Fruit fly (Drosophila melanogaster): ENCODE data around the gene CG32277.
A peak's percentile ranks its signal among the peaks of the same experiment; 100 is the strongest.

The CG32277 gene

DNA sequence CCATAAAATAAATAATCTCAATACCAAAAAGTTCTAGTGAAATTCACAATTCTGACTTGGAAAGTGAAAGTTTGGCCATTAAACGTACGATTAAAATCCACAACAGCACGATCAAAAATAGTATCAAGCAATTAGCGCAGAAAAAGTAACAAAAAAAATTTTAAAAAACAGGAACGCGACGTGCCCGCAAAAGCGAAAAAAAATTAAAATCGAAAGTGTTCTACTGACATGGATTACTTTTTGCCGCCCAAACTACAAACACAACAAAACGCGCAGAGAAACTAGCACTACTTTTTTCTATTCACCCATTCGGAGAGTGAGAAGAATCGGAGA, 44.4 kb upstream of the CG32277 start:
- no peak for TF ChIP-seq CG13204 (GFP tag; optimal IDR thresholded peaks at IDR 0.05)
- no peak for TF ChIP-seq CG15710 (tag; optimal IDR thresholded peaks at IDR 0.05)
- no peak for TF ChIP-seq Pif1A (GFP tag; optimal IDR thresholded peaks at IDR 0.05)
- TF ChIP-seq gl (tag; optimal IDR thresholded peaks at IDR 0.05) = no peak
- no peak for TF ChIP-seq Snoo (tag; optimal IDR thresholded peaks at IDR 0.05)
- no peak for TF ChIP-seq CG8301 (tag; optimal IDR thresholded peaks at IDR 0.05)
- TF ChIP-seq CG32121 (GFP tag; IDR thresholded peaks at IDR 0.05) = no peak
- no peak for TF ChIP-seq CG17806 (tag; optimal IDR thresholded peaks at IDR 0.05)
- no peak for TF ChIP-seq Pif1B (GFP tag; optimal IDR thresholded peaks at IDR 0.05)
- no peak for TF ChIP-seq rn (GFP tag; IDR thresholded peaks at IDR 0.05)
- TF ChIP-seq EcR (GFP tag; optimal IDR thresholded peaks at IDR 0.05) = no peak
- no peak for TF ChIP-seq CG8159 (tag; optimal IDR thresholded peaks at IDR 0.05)

DNA sequence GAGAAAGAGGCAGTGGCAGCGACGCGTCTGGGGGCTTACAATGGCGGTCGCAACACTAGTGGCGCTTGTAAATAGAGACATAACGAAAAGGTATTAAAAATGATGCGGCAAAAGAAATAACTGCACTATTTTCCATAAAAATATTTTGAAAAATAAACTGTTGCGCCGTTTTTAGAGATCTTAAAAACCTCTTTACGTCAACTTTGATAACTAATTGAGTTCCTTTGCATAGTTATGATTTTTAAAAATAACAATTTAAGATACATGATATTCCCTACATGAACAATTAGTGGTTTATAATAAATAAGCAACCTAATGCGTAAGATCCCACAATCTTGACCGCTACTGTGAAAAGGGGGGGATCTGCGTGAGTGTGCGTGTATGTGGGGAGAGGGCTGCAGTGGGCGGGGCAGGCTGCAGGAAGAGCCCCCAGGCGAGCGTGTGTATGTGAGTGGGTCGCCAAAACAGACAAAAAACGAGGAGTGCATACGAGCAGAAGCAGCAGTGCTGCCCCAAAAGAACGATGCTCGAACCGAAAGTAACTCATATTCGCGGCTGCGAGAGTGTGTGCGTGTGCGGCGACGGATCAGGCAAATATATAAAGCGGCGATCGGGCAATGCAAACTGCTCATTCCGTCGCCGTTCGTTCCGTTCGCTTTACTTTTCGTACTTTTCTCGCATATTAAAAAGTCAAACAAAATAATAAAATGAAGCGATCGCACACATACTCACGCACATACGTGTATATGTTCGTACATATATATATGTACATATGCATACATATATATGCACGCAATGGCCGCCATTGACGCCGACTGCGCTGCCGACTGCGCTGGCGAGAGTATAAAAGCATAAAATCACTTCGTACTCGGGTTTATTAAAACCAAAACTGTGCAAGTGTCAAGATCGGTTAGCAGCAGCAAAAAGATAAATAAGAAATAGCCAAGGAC, 43.7 kb upstream of the CG32277 start:
- TF ChIP-seq CG32121 (GFP tag; IDR thresholded peaks at IDR 0.05) (peak; percentile 83), fd96Ca (GFP tag; IDR thresholded peaks at IDR 0.05) (peak; percentile 82; the same call in 2 of the 3 replicates), CG34367 (tag; optimal IDR thresholded peaks at IDR 0.05) (peak; percentile 96), CG4496 (GFP tag; IDR thresholded peaks at IDR 0.05) (peak; percentile 67), Snoo (tag; optimal IDR thresholded peaks at IDR 0.05) (peak; percentile 47), Ets98B (GFP tag; IDR thresholded peaks at IDR 0.05) (peak; percentile 69), EcR (GFP tag; optimal IDR thresholded peaks at IDR 0.05) (peak; percentile 90), D1 (tag; optimal IDR thresholded peaks at IDR 0.05) (peak; percentile 97), CG12605 (GFP tag; IDR thresholded peaks at IDR 0.05) (peak; percentile 72), CG8159 (tag; optimal IDR thresholded peaks at IDR 0.05) (peak; percentile 99), CG15710 (tag; optimal IDR thresholded peaks at IDR 0.05) (peak; percentile 98), CG14655 (GFP tag; optimal IDR thresholded peaks at IDR 0.05) (peak; percentile 93), CG13204 (GFP tag; optimal IDR thresholded peaks at IDR 0.05) (peak; percentile 94), CG17806 (tag; optimal IDR thresholded peaks at IDR 0.05) (peak; percentile 95), rn (GFP tag; IDR thresholded peaks at IDR 0.05) (peak; percentile 66; the same call in 1 of the 2 replicates), Pif1A (GFP tag; optimal IDR thresholded peaks at IDR 0.05) (peak; percentile 96), Pif1B (GFP tag; optimal IDR thresholded peaks at IDR 0.05) (peak; percentile 94), CG10348 (GFP tag; IDR thresholded peaks at IDR 0.05) (no peak; the same call in 1 of the 2 replicates), CG8301 (tag; optimal IDR thresholded peaks at IDR 0.05) (peak; percentile 91), CG9948 (tag; optimal IDR thresholded peaks at IDR 0.05) (peak; percentile 98), gl (tag; optimal IDR thresholded peaks at IDR 0.05) (peak; percentile 84)

DNA sequence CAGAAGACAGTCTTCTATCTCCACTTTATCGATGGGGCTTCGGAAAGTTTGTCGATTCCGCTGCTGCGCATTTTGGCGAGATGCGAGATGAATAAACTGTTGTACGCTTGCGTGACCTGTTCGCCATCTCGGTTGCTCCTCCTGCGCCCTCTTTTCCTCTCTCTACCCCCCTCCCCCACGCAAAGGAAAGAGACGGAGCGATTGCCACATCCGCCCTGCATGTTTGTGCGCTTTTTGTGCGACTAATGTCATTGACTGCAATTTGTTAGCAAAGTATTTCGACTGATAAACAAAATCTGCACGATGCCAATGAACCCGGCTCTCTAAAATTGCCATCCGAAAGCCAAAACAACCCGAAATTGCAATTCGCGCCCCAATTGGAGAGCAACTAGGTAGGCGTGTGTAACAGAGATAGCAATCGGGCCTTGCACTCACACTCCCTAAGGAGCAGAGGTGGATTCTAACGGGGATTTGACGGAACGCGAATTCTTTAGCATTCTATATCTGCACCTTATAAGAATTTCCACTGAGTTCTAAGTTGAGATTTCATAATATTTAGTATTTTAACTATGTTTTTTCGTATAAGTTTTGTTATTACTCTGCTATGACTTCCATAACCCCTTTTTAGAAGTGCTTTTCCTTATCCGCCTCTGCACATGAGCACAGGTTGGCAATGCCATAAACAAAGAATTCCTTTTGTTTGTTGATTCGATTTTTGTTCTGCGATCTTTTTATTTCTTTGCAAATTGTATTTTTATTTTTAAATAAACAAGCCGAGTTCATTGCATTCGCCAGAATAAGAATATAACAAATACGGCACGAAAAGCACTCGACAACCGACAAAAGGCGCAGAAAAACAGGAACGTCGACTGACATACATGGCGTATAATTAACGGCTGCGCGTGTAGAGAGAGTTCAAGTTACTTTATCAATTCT, 42.1 kb upstream of the CG32277 start, which contains the start of gene CG43389:
CG43389 (plus strand) TSS at position 886 of the 936 bp plus-strand sequence.
- TF ChIP-seq CG15710 (tag; optimal IDR thresholded peaks at IDR 0.05) (peak; percentile 96), Pif1A (GFP tag; optimal IDR thresholded peaks at IDR 0.05) (peak; percentile 82), gl (tag; optimal IDR thresholded peaks at IDR 0.05) (peak; percentile 90), CG14655 (GFP tag; optimal IDR thresholded peaks at IDR 0.05) (peak; percentile 76), D1 (tag; optimal IDR thresholded peaks at IDR 0.05) (peak; percentile 43), CG34367 (tag; optimal IDR thresholded peaks at IDR 0.05) (peak; percentile 92), CG8301 (tag; optimal IDR thresholded peaks at IDR 0.05) (peak; percentile 56), fd96Ca (GFP tag; IDR thresholded peaks at IDR 0.05) (peak; percentile 83; the same call in 2 of the 3 replicates), CG12605 (GFP tag; IDR thresholded peaks at IDR 0.05) (peak; percentile 27; the same call in 1 of the 2 replicates), CG32121 (GFP tag; IDR thresholded peaks at IDR 0.05) (peak; percentile 74; the same call in 1 of the 2 replicates), CG13204 (GFP tag; optimal IDR thresholded peaks at IDR 0.05) (peak; percentile 82), CG8159 (tag; optimal IDR thresholded peaks at IDR 0.05) (peak; percentile 92), Ets98B (GFP tag; IDR thresholded peaks at IDR 0.05) (peak; percentile 81), Snoo (tag; optimal IDR thresholded peaks at IDR 0.05) (peak; percentile 97), CG10348 (GFP tag; IDR thresholded peaks at IDR 0.05) (peak; percentile 64), rn (GFP tag; IDR thresholded peaks at IDR 0.05) (peak; percentile 53), CG17806 (tag; optimal IDR thresholded peaks at IDR 0.05) (peak; percentile 88), CG9948 (tag; optimal IDR thresholded peaks at IDR 0.05) (peak; percentile 85), CG4496 (GFP tag; IDR thresholded peaks at IDR 0.05) (peak; percentile 77), EcR (GFP tag; optimal IDR thresholded peaks at IDR 0.05) (peak; percentile 86), Pif1B (GFP tag; optimal IDR thresholded peaks at IDR 0.05) (peak; percentile 76)

DNA sequence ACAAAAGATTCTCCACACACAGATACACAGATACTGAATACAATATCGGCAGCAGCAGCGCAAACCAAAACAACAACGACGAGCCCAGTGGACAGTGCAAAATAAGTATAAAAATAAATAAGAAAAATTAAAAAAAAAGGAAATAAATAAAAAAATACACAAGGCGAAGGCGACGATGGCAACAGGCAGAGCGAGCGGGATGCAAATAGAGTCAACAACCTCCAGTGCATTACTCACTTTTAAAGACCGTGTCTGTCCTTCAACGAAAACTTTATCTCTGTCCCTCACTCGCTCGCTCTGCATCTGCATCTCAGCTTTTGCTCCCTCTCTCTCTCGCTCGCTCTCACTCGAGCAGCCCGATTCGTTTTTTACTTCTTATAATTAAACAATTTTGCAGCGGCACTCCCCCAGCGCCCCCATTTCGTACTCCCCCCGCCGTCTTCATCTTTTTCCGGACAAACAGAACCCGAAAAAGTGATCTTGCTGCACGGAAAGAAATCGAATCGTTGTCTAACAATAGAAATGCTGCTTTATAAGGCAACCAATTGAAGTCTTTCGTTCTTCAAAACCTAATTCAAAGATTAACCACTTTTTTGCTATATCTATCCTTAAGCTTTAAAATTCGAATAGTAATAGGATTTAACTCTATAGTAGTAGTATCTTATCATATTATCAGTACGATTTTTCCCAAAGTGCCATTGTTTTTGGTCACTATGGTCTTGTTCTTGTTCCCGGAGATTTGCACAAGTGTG, 41.3 kb upstream of the CG32277 start:
- peak; percentile 99 for TF ChIP-seq CG12605 (GFP tag; IDR thresholded peaks at IDR 0.05)
- TF ChIP-seq CG34367 (tag; optimal IDR thresholded peaks at IDR 0.05) = peak; percentile 98
- TF ChIP-seq EcR (GFP tag; optimal IDR thresholded peaks at IDR 0.05) = peak; percentile 100
- peak; percentile 99 for TF ChIP-seq Snoo (tag; optimal IDR thresholded peaks at IDR 0.05)
- TF ChIP-seq Ets98B (GFP tag; IDR thresholded peaks at IDR 0.05) = peak; percentile 94
- peak; percentile 96 for TF ChIP-seq fd96Ca (GFP tag; IDR thresholded peaks at IDR 0.05)
- peak; percentile 99 for TF ChIP-seq Pif1A (GFP tag; optimal IDR thresholded peaks at IDR 0.05)
- TF ChIP-seq CG14655 (GFP tag; optimal IDR thresholded peaks at IDR 0.05) = peak; percentile 96
- peak; percentile 100 for TF ChIP-seq gl (tag; optimal IDR thresholded peaks at IDR 0.05)
- TF ChIP-seq CG17806 (tag; optimal IDR thresholded peaks at IDR 0.05) = peak; percentile 98
- peak; percentile 99 for TF ChIP-seq Pif1B (GFP tag; optimal IDR thresholded peaks at IDR 0.05)
- TF ChIP-seq D1 (tag; optimal IDR thresholded peaks at IDR 0.05) = peak; percentile 97
- peak; percentile 97 for TF ChIP-seq CG4496 (GFP tag; IDR thresholded peaks at IDR 0.05)
- TF ChIP-seq CG8159 (tag; optimal IDR thresholded peaks at IDR 0.05) = peak; percentile 99
- peak; percentile 87 for TF ChIP-seq CG8301 (tag; optimal IDR thresholded peaks at IDR 0.05)
- TF ChIP-seq CG9948 (tag; optimal IDR thresholded peaks at IDR 0.05) = peak; percentile 96
- peak; percentile 91 for TF ChIP-seq rn (GFP tag; IDR thresholded peaks at IDR 0.05)
- peak; percentile 92 for TF ChIP-seq CG32121 (GFP tag; IDR thresholded peaks at IDR 0.05)
- peak; percentile 99 for TF ChIP-seq CG13204 (GFP tag; optimal IDR thresholded peaks at IDR 0.05)
- 0 out of 2 replicates have a peak, but pooled peaks have one; percentile 27 for TF ChIP-seq CG10348 (GFP tag; IDR thresholded peaks at IDR 0.05)
- TF ChIP-seq CG15710 (tag; optimal IDR thresholded peaks at IDR 0.05) = peak; percentile 99

Measured in whole organism, pupa.